Fruit fly (Drosophila melanogaster) whole organism, embryonic: ENCODE data around the gene Ssadh.

Source experiments
- Adf1 ChIP-seq: fragments of 200-800 bp; sonication (Bioruptor generic); IDR thresholded peaks from 2 replicates; pipeline ENCODE4 v1.3.6; 2022; ENCODE audit warnings: missing biosample characterization, missing genetic modification characterization
- CG10209 ChIP-seq: fragments of 200-800 bp; sonication (Bioruptor generic); optimal IDR thresholded peaks from 3 replicates; lab custom pipeline; 2017; ENCODE audit warnings: missing biosample characterization, mild to moderate bottlenecking, missing genetic modification characterization, missing genetic modification reagents
- CG10543 ChIP-seq: fragments of 200-800 bp; sonication (Bioruptor generic); optimal IDR thresholded peaks from 3 replicates; lab custom pipeline; 2017; ENCODE audit warnings: missing biosample characterization, mild to moderate bottlenecking, missing genetic modification characterization, moderate library complexity
- CG11398 ChIP-seq: fragments of 200-800 bp; sonication (Bioruptor generic); optimal IDR thresholded peaks from 2 replicates; lab custom pipeline; 2016; ENCODE audit warnings: missing biosample characterization, missing genetic modification characterization
- CG12391 ChIP-seq: fragments of 200-800 bp; sonication (Bioruptor generic); optimal IDR thresholded peaks from 3 replicates; lab custom pipeline; 2018; ENCODE audit warnings: missing biosample characterization, mild to moderate bottlenecking, missing genetic modification characterization, moderate library complexity
- CG13123 ChIP-seq: fragments of 200-800 bp; sonication (Bioruptor generic); optimal IDR thresholded peaks from 2 replicates; lab custom pipeline; 2016; ENCODE audit warnings: missing biosample characterization, missing genetic modification characterization
- CG14050 ChIP-seq: fragments of 200-800 bp; sonication (Bioruptor generic); IDR thresholded peaks from 3 replicates; pipeline ENCODE4 v1.3.6; 2022; ENCODE audit warnings: missing biosample characterization, missing genetic modification characterization
- CG16779 ChIP-seq: fragments of 200-800 bp; sonication (Bioruptor generic); IDR thresholded peaks from 2 replicates; pipeline ENCODE4 v1.3.6; 2022; ENCODE audit warnings: missing biosample characterization, missing genetic modification characterization
- CG16863 ChIP-seq: fragments of 200-800 bp; sonication (Bioruptor generic); optimal IDR thresholded peaks from 3 replicates; lab custom pipeline; 2016; ENCODE audit warnings: missing biosample characterization, missing genetic modification characterization
- CG2116 ChIP-seq: fragments of 200-800 bp; sonication (Bioruptor generic); optimal IDR thresholded peaks from 3 replicates; lab custom pipeline; 2018; ENCODE audit warnings: missing biosample characterization, mild to moderate bottlenecking, missing genetic modification characterization
- CG2678 ChIP-seq: fragments of 200-800 bp; sonication (Bioruptor generic); optimal IDR thresholded peaks from 3 replicates; lab custom pipeline; 2019; ENCODE audit warnings: missing biosample characterization, mild to moderate bottlenecking, missing genetic modification characterization, moderate library complexity
- CG2712 ChIP-seq: fragments of 200-800 bp; optimal IDR thresholded peaks from 3 replicates; lab custom pipeline; 2019; ENCODE audit warnings: missing biosample characterization, mild to moderate bottlenecking, missing genetic modification characterization, moderate library complexity
- CG32532 ChIP-seq: fragments of 200-800 bp; sonication (Bioruptor generic); IDR thresholded peaks from 2 replicates; pipeline ENCODE4 v1.3.6; 2022; ENCODE audit warnings: missing biosample characterization, missing genetic modification characterization
- CG42726 ChIP-seq: fragments of 200-800 bp; sonication (Bioruptor generic); IDR thresholded peaks from 2 replicates; pipeline ENCODE4 v1.3.6; 2022; ENCODE audit warnings: missing biosample characterization, missing genetic modification characterization; ENCODE audit not compliant: partially characterized antibody
- CG4424 ChIP-seq: fragments of 200-800 bp; sonication (Bioruptor generic); optimal IDR thresholded peaks from 3 replicates; lab custom pipeline; 2016; ENCODE audit warnings: missing biosample characterization, missing genetic modification characterization
- CG6254 ChIP-seq: fragments of 200-800 bp; sonication (Bioruptor generic); optimal IDR thresholded peaks from 3 replicates; lab custom pipeline; 2017; ENCODE audit warnings: mild to moderate bottlenecking, missing biosample characterization, missing genetic modification reagents, missing genetic modification characterization
- CG6689 ChIP-seq: fragments of 200-800 bp; sonication (Bioruptor generic); IDR thresholded peaks from 2 replicates; pipeline ENCODE4 v1.3.6; 2022; ENCODE audit warnings: missing biosample characterization, missing genetic modification characterization
- CG8924 ChIP-seq: fragments of 200-800 bp; optimal IDR thresholded peaks from 3 replicates; lab custom pipeline; 2019; ENCODE audit warnings: missing biosample characterization, mild to moderate bottlenecking, missing genetic modification characterization, moderate library complexity
- CG9727 ChIP-seq: fragments of 200-800 bp; sonication (Bioruptor generic); optimal IDR thresholded peaks from 3 replicates; lab custom pipeline; 2017; ENCODE audit warnings: missing biosample characterization, mild to moderate bottlenecking, missing genetic modification characterization
- CHES-1-like ChIP-seq: fragments of 200-800 bp; sonication (Bioruptor generic); optimal IDR thresholded peaks from 2 replicates; lab custom pipeline; 2016; ENCODE audit warnings: missing biosample characterization, missing genetic modification characterization
- CTCF ChIP-seq: fragments of 200-800 bp; sonication (Bioruptor generic); optimal IDR thresholded peaks from 2 replicates; lab custom pipeline; 2017; ENCODE audit warnings: missing biosample characterization, mild to moderate bottlenecking, missing genetic modification characterization, moderate library complexity
- Camta ChIP-seq: fragments of 200-800 bp; sonication (Bioruptor generic); optimal IDR thresholded peaks from 2 replicates; lab custom pipeline; 2016; ENCODE audit warnings: missing biosample characterization, missing genetic modification characterization
- D ChIP-seq, 2 experiments: fragments of 200-800 bp in 1 of 2; fragments of >200 bp in 1 of 2; sonication (Bioruptor generic) in 1 of 2; optimal IDR thresholded peaks; 2 replicates in 1 of 2; 3 replicates in 1 of 2; lab custom pipeline; 2017; ENCODE audit warnings: mild to moderate bottlenecking in 1 of 2, missing biosample characterization in 1 of 2, missing genetic modification characterization in 1 of 2, missing genetic modification reagents in 1 of 2
- Dref ChIP-seq: fragments of 200-800 bp; sonication (Bioruptor generic); IDR thresholded peaks from 2 replicates; pipeline ENCODE4 v1.3.6; 2022; ENCODE audit warnings: missing biosample characterization, missing genetic modification characterization
- Hmx ChIP-seq: fragments of 200-800 bp; sonication (Bioruptor generic); optimal IDR thresholded peaks from 2 replicates; lab custom pipeline; 2016; ENCODE audit warnings: missing biosample characterization, missing genetic modification characterization
- Hr3 ChIP-seq: fragments of 200-800 bp; sonication (Bioruptor generic); optimal IDR thresholded peaks from 3 replicates; lab custom pipeline; 2016; ENCODE audit warnings: missing biosample characterization, missing genetic modification characterization
- Hsf ChIP-seq: fragments of 200-800 bp; sonication (Bioruptor generic); optimal IDR thresholded peaks from 3 replicates; lab custom pipeline; 2016; ENCODE audit warnings: missing biosample characterization, missing genetic modification characterization
- Jarid2 ChIP-seq: fragments of 200-800 bp; sonication (Bioruptor generic); optimal IDR thresholded peaks from 3 replicates; lab custom pipeline; 2017; ENCODE audit warnings: mild to moderate bottlenecking, missing biosample characterization, missing genetic modification reagents, missing genetic modification characterization
- Kr ChIP-seq: fragments of 200-800 bp; sonication (Bioruptor generic); optimal IDR thresholded peaks from 2 replicates; lab custom pipeline; 2017; ENCODE audit warnings: missing biosample characterization, mild to moderate bottlenecking, missing genetic modification characterization
- Lpt ChIP-seq: fragments of >200 bp; optimal IDR thresholded peaks from 2 replicates; lab custom pipeline; 2018; ENCODE audit warnings: missing biosample characterization, missing genetic modification characterization
- Myb ChIP-seq: fragments of 200-800 bp; sonication (Bioruptor generic); optimal IDR thresholded peaks from 2 replicates; lab custom pipeline; 2016; ENCODE audit warnings: missing biosample characterization, missing genetic modification characterization
- Nf-YC ChIP-seq: fragments of 200-800 bp; optimal IDR thresholded peaks from 3 replicates; lab custom pipeline; 2019; ENCODE audit warnings: missing biosample characterization, mild to moderate bottlenecking, missing genetic modification characterization, moderate library complexity
- Oaz ChIP-seq: fragments of 200-800 bp; sonication (Bioruptor generic); IDR thresholded peaks from 2 replicates; pipeline ENCODE4 v1.3.6; 2022; ENCODE audit warnings: missing biosample characterization, missing genetic modification characterization
- Pdp1 ChIP-seq, 2 experiments: fragments of 200-800 bp; sonication (Bioruptor generic); optimal IDR thresholded peaks; 3 replicates each; lab custom pipeline; 2016; ENCODE audit warnings: missing biosample characterization in 2 of 2, missing genetic modification characterization in 2 of 2, mild to moderate bottlenecking in 1 of 2, moderate library complexity in 1 of 2
- Sox100B ChIP-seq: fragments of 200-800 bp; sonication (Bioruptor generic); optimal IDR thresholded peaks from 3 replicates; lab custom pipeline; 2018; ENCODE audit warnings: missing biosample characterization, mild to moderate bottlenecking, missing genetic modification characterization
- Xbp1 ChIP-seq: fragments of 200-800 bp; sonication (Bioruptor generic); optimal IDR thresholded peaks from 3 replicates; lab custom pipeline; 2016; ENCODE audit warnings: missing biosample characterization, mild to moderate bottlenecking, missing genetic modification characterization
- abd-A ChIP-seq: fragments of 200-800 bp; sonication (Bioruptor generic); optimal IDR thresholded peaks from 3 replicates; lab custom pipeline; 2019; ENCODE audit warnings: missing biosample characterization, mild to moderate bottlenecking, missing genetic modification characterization, moderate library complexity
- ci ChIP-seq: fragments of 200-800 bp; sonication (Bioruptor generic); IDR thresholded peaks from 3 replicates; pipeline ENCODE4 v1.3.6; 2022; ENCODE audit warnings: missing biosample characterization, missing genetic modification characterization
- dan ChIP-seq: fragments of 200-800 bp; sonication (Bioruptor generic); IDR thresholded peaks from 2 replicates; pipeline ENCODE4 v1.3.6; 2022; ENCODE audit warnings: missing biosample characterization, missing genetic modification characterization
- dpn ChIP-seq, 2 experiments: fragments of 200-800 bp; sonication (Bioruptor generic); optimal IDR thresholded peaks; 3 replicates each; lab custom pipeline; 2016; ENCODE audit warnings: missing biosample characterization in 2 of 2, missing genetic modification characterization in 2 of 2
- fd64A ChIP-seq: fragments of 200-800 bp; sonication (Bioruptor generic); optimal IDR thresholded peaks from 3 replicates; lab custom pipeline; 2018; ENCODE audit warnings: missing biosample characterization, mild to moderate bottlenecking, missing genetic modification characterization
- grau ChIP-seq: fragments of 200-800 bp; optimal IDR thresholded peaks from 3 replicates; lab custom pipeline; 2019; ENCODE audit warnings: missing biosample characterization, mild to moderate bottlenecking, missing genetic modification characterization, moderate library complexity
- gsb ChIP-seq: fragments of 200-800 bp; sonication (Bioruptor generic); IDR thresholded peaks from 2 replicates; pipeline ENCODE4 v1.3.6; 2022; ENCODE audit warnings: missing biosample characterization, missing genetic modification characterization
- lmd ChIP-seq: fragments of 200-800 bp; sonication (Bioruptor generic); IDR thresholded peaks from 2 replicates; pipeline ENCODE4 v1.3.6; 2022; ENCODE audit warnings: missing biosample characterization, missing genetic modification characterization
- maf-S ChIP-seq: fragments of 200-800 bp; sonication (Bioruptor generic); optimal IDR thresholded peaks from 2 replicates; lab custom pipeline; 2016; ENCODE audit warnings: missing biosample characterization, missing genetic modification characterization
- p53 ChIP-seq: fragments of 200-800 bp; sonication (Bioruptor generic); optimal IDR thresholded peaks from 2 replicates; lab custom pipeline; 2016; ENCODE audit warnings: missing biosample characterization, missing genetic modification characterization
- pan ChIP-seq, 4 experiments: fragments of >200 bp in 3 of 4; fragments of 200-800 bp in 1 of 4; sonication (Bioruptor generic) in 1 of 4; optimal IDR thresholded peaks in 3 of 4; IDR thresholded peaks in 1 of 4; 2 replicates each; pipeline versions ENCODE4 v1.3.6 to Lab custom; 2017 to 2022; ENCODE audit warnings: missing biosample characterization in 2 of 4, missing genetic modification characterization in 2 of 4, mixed read lengths in 1 of 4
- pnt ChIP-seq: fragments of 200-800 bp; sonication (Bioruptor generic); optimal IDR thresholded peaks from 3 replicates; lab custom pipeline; 2016; ENCODE audit warnings: missing biosample characterization, missing genetic modification characterization
- salm ChIP-seq: fragments of 200-800 bp; sonication (Bioruptor generic); optimal IDR thresholded peaks from 2 replicates; lab custom pipeline; 2018; ENCODE audit warnings: missing biosample characterization, mild to moderate bottlenecking, missing genetic modification characterization

The Ssadh gene

dm6 chr3R:25637294-25638174 is 10.8 kb upstream of the Ssadh start, which contains the start of gene jigr1 (continued):
- TF ChIP-seq Oaz (no peak), CG11398 (GFP tag; lab: Kevin White, UChicago) (no peak), Adf1 (GFP tag; lab: Robert Waterston, UW) (peak; percentile 75), lmd (peak; percentile 40; the same call in 1 of the 2 replicates), dpn (GFP tag; optimal IDR thresholded peaks at IDR 0.05; lab: Kevin White, UChicago) (peak in 1 of 2 experiments; percentile 1), CG42726 (GFP tag; lab: Robert Waterston, UW) (no peak), dan (GFP tag; lab: Robert Waterston, UW) (peak; percentile 10; the same call in 1 of the 2 replicates), Camta (no peak), CG13123 (no peak), CG6254 (GFP tag; lab: Kevin White, UChicago) (peak; percentile 40), CG16779 (GFP tag; lab: Robert Waterston, UW) (no peak), CG14050 (GFP tag; lab: Robert Waterston, UW) (no peak), Lpt (GFP tag; lab: Kevin White, UChicago) (no peak), CG4424 (peak; percentile 36), CG12391 (tag; lab: Kevin White, UChicago) (peak; percentile 65), CG8924 (tag; lab: Kevin White, UChicago) (peak; percentile 74), CG16863 (GFP tag; lab: Kevin White, UChicago) (peak; percentile 29), CG9727 (GFP tag; lab: Kevin White, UChicago) (peak; percentile 84), Sox100B (GFP tag; lab: Kevin White, UChicago) (peak; percentile 1), pan (optimal IDR thresholded peaks at IDR 0.05; lab: Kevin White, UChicago) (peak in 1 of 2 experiments; percentile 87), pan (GFP tag; optimal IDR thresholded peaks at IDR 0.05 in 1 of 2, IDR thresholded peaks at IDR 0.05 in 1 of 2) (peak in 1 of 2 experiments; percentile 81), salm (tag; lab: Kevin White, UChicago) (no peak), fd64A (GFP tag; lab: Kevin White, UChicago) (no peak), abd-A (tag; lab: Kevin White, UChicago) (no peak), D (optimal IDR thresholded peaks at IDR 0.05; lab: Kevin White, UChicago) (no peak), D (GFP tag; optimal IDR thresholded peaks at IDR 0.05; lab: Kevin White, UChicago) (peak; percentile 48), ci (GFP tag; lab: Robert Waterston, UW) (no peak), Dref (GFP tag; lab: Robert Waterston, UW) (no peak), CG10543 (no peak), Jarid2 (GFP tag; lab: Kevin White, UChicago) (peak; percentile 34), CTCF (no peak), Myb (GFP tag; lab: Kevin White, UChicago) (no peak), Nf-YC (no peak), CG2678 (tag; lab: Kevin White, UChicago) (peak; percentile 12), Hr3 (GFP tag; lab: Kevin White, UChicago) (peak; percentile 31), CG2712 (tag; lab: Kevin White, UChicago) (peak; percentile 82), Hmx (GFP tag; lab: Kevin White, UChicago) (no peak), p53 (GFP tag; lab: Kevin White, UChicago) (no peak), grau (tag; lab: Kevin White, UChicago) (peak; percentile 39), Hsf (peak; percentile 13), CG10209 (GFP tag; lab: Kevin White, UChicago) (peak; percentile 59), CG6689 (peak; percentile 42; the same call in 1 of the 2 replicates), pnt (GFP tag; lab: Kevin White, UChicago) (peak; percentile 5), CG2116 (GFP tag; lab: Kevin White, UChicago) (peak; percentile 6), gsb (no peak), Kr (GFP tag; lab: Kevin White, UChicago) (peak; percentile 68), CG32532 (GFP tag; lab: Robert Waterston, UW) (no peak), Xbp1 (peak; percentile 21), maf-S (no peak), Pdp1 (GFP tag; optimal IDR thresholded peaks at IDR 0.05; lab: Kevin White, UChicago) (peak; percentile 15 to 17), CHES-1-like (GFP tag; lab: Kevin White, UChicago) (no peak)
